Fruit fly (Drosophila melanogaster): ENCODE data around the gene CG46244.

The CG46244 gene

dm6 chr2L:19606318-19606717, at the start of gene CG46244:
TSS of gene CG46244 (plus strand) at chr2L:19606569.
- TF ChIP-seq bab1 (GFP tag; optimal IDR thresholded peaks at IDR 0.05) (no peak), CG14711 (tag; optimal IDR thresholded peaks at IDR 0.05) (no peak), CG11617 (GFP tag; optimal IDR thresholded peaks at IDR 0.05) (no peak), Hr96 (GFP tag; optimal IDR thresholded peaks at IDR 0.05) (no peak), cnc (optimal IDR thresholded peaks at IDR 0.05) (no peak), Mnt (GFP tag; optimal IDR thresholded peaks at IDR 0.05) (no peak), CG5204 (GFP tag; optimal IDR thresholded peaks at IDR 0.05) (no peak), pad (GFP tag; optimal IDR thresholded peaks at IDR 0.05) (no peak), CG12768 (GFP tag; optimal IDR thresholded peaks at IDR 0.05) (no peak), Clk (GFP tag; optimal IDR thresholded peaks at IDR 0.05) (no peak)

- peak; percentile 35 for TF ChIP-seq tj (GFP tag; optimal IDR thresholded peaks at IDR 0.05)
- no peak for TF ChIP-seq Hr96 (GFP tag; optimal IDR thresholded peaks at IDR 0.05)
Observed at dm6 chr2L:19563029-19563980, 43.1 kb upstream of the CG46244 start, which contains the start of gene CG13078. TSS of gene CG13078 (plus strand) at chr2L:19563930.

dm6 chr2L:19565233-19565898, 41.0 kb upstream of the CG46244 start, which contains the start of gene CG13077:
TSS of gene CG13077 (plus strand) at chr2L:19565863.
- TF ChIP-seq CG7045 (GFP tag; optimal IDR thresholded peaks at IDR 0.05): no peak
- TF ChIP-seq bab1 (GFP tag; optimal IDR thresholded peaks at IDR 0.05): peak; percentile 22

dm6 chr2L:19567305-19567898, 39.0 kb upstream of the CG46244 start:
- TF ChIP-seq Hr96 (GFP tag; optimal IDR thresholded peaks at IDR 0.05) (no peak), CG5204 (GFP tag; optimal IDR thresholded peaks at IDR 0.05) (no peak), kay (GFP tag; ENCODE audit: borderline replicate concordance) (peak; percentile 45), CG7045 (GFP tag; optimal IDR thresholded peaks at IDR 0.05) (no peak)

dm6 chr2L:19570806-19571254, 35.5 kb upstream of the CG46244 start:
- peak; percentile 2 for TF ChIP-seq Mnt (GFP tag; optimal IDR thresholded peaks at IDR 0.05)
- TF ChIP-seq ovo (GFP tag; optimal IDR thresholded peaks at IDR 0.05): peak; percentile 96
- no peak for TF ChIP-seq CG5204 (GFP tag; optimal IDR thresholded peaks at IDR 0.05)
- peak; percentile 24 for TF ChIP-seq CG14711 (tag; optimal IDR thresholded peaks at IDR 0.05)
- no peak for TF ChIP-seq CG11617 (GFP tag; optimal IDR thresholded peaks at IDR 0.05)
- peak; percentile 10 for TF ChIP-seq bab1 (GFP tag; optimal IDR thresholded peaks at IDR 0.05)
- TF ChIP-seq Clk (GFP tag; optimal IDR thresholded peaks at IDR 0.05): no peak
- TF ChIP-seq toe (GFP tag; optimal IDR thresholded peaks at IDR 0.05): no peak
- no peak for TF ChIP-seq Hr96 (GFP tag; optimal IDR thresholded peaks at IDR 0.05)
- no peak for TF ChIP-seq CG1620 (GFP tag; optimal IDR thresholded peaks at IDR 0.05)
- no peak for TF ChIP-seq CG33017 (tag; optimal IDR thresholded peaks at IDR 0.05)
- TF ChIP-seq Crg-1 (GFP tag; optimal IDR thresholded peaks at IDR 0.05): no peak
- peak; percentile 31 for TF ChIP-seq CG7045 (GFP tag; optimal IDR thresholded peaks at IDR 0.05)
- no peak for TF ChIP-seq CG12768 (GFP tag; optimal IDR thresholded peaks at IDR 0.05)
- no peak for TF ChIP-seq kay (GFP tag; ENCODE audit: borderline replicate concordance)
- peak; percentile 24 for TF ChIP-seq CG7101 (tag; optimal IDR thresholded peaks at IDR 0.05)
- no peak for TF ChIP-seq cnc (optimal IDR thresholded peaks at IDR 0.05)
- TF ChIP-seq cic (GFP tag; optimal IDR thresholded peaks at IDR 0.05): no peak
- TF ChIP-seq tj (GFP tag; optimal IDR thresholded peaks at IDR 0.05): no peak
- TF ChIP-seq pad (GFP tag; optimal IDR thresholded peaks at IDR 0.05): peak; percentile 81

- TF ChIP-seq tj (GFP tag; optimal IDR thresholded peaks at IDR 0.05): peak; percentile 5
- peak; percentile 18 for TF ChIP-seq ovo (GFP tag; optimal IDR thresholded peaks at IDR 0.05)
- no peak for TF ChIP-seq CG14711 (tag; optimal IDR thresholded peaks at IDR 0.05)
- no peak for TF ChIP-seq Mnt (GFP tag; optimal IDR thresholded peaks at IDR 0.05)
- TF ChIP-seq cnc (optimal IDR thresholded peaks at IDR 0.05): no peak
- no peak for TF ChIP-seq CG12768 (GFP tag; optimal IDR thresholded peaks at IDR 0.05)
- peak; percentile 85 for TF ChIP-seq pad (GFP tag; optimal IDR thresholded peaks at IDR 0.05)
- no peak for TF ChIP-seq Crg-1 (GFP tag; optimal IDR thresholded peaks at IDR 0.05)
- TF ChIP-seq CG7101 (tag; optimal IDR thresholded peaks at IDR 0.05): no peak
- TF ChIP-seq CG33017 (tag; optimal IDR thresholded peaks at IDR 0.05): no peak
- TF ChIP-seq CG5204 (GFP tag; optimal IDR thresholded peaks at IDR 0.05): no peak
- TF ChIP-seq CG11617 (GFP tag; optimal IDR thresholded peaks at IDR 0.05): no peak
- TF ChIP-seq bab1 (GFP tag; optimal IDR thresholded peaks at IDR 0.05): no peak
- no peak for TF ChIP-seq Hr96 (GFP tag; optimal IDR thresholded peaks at IDR 0.05)
- peak; percentile 31 for TF ChIP-seq cic (GFP tag; optimal IDR thresholded peaks at IDR 0.05)
- TF ChIP-seq kay (GFP tag; ENCODE audit: borderline replicate concordance): no peak
- TF ChIP-seq CG1620 (GFP tag; optimal IDR thresholded peaks at IDR 0.05): no peak
- no peak for TF ChIP-seq toe (GFP tag; optimal IDR thresholded peaks at IDR 0.05)
- no peak for TF ChIP-seq Clk (GFP tag; optimal IDR thresholded peaks at IDR 0.05)
- no peak for TF ChIP-seq CG7045 (GFP tag; optimal IDR thresholded peaks at IDR 0.05)
Observed at dm6 chr2L:19571574-19572495, 34.5 kb upstream of the CG46244 start.

All from whole organism, adult.